Fruit fly (Drosophila melanogaster) whole organism, prepupa: ENCODE results near the gene HIPP1.

Source experiments
- CG3032 ChIP-seq: fragments of 200-800 bp; optimal IDR thresholded peaks from 2 replicates; lab custom pipeline; 2019; ENCODE audit warnings: missing biosample characterization, mild to moderate bottlenecking, missing genetic modification characterization, moderate library complexity
- CG31627 ChIP-seq: fragments of 200-800 bp; sonication (Bioruptor generic); optimal IDR thresholded peaks from 3 replicates; lab custom pipeline; 2016; ENCODE audit warnings: missing biosample characterization, missing genetic modification characterization
- CG32006 ChIP-seq: fragments of 200-800 bp; sonication (Bioruptor generic); optimal IDR thresholded peaks from 3 replicates; lab custom pipeline; 2017; ENCODE audit warnings: missing biosample characterization, mild to moderate bottlenecking, missing genetic modification characterization
- CG34406 ChIP-seq: fragments of 200-800 bp; sonication (Bioruptor generic); optimal IDR thresholded peaks from 3 replicates; lab custom pipeline; 2016; ENCODE audit warnings: missing biosample characterization, missing genetic modification characterization
- CG3919 ChIP-seq: fragments of 200-800 bp; sonication (Bioruptor generic); optimal IDR thresholded peaks from 3 replicates; lab custom pipeline; 2016; ENCODE audit warnings: missing biosample characterization, missing genetic modification characterization
- CG4318 ChIP-seq: fragments of 200-800 bp; sonication (Bioruptor generic); optimal IDR thresholded peaks from 3 replicates; lab custom pipeline; 2017; ENCODE audit warnings: missing biosample characterization, mild to moderate bottlenecking, missing genetic modification characterization
- CG8319 ChIP-seq: fragments of 200-800 bp; sonication (Bioruptor generic); optimal IDR thresholded peaks from 3 replicates; lab custom pipeline; 2016; ENCODE audit warnings: missing biosample characterization, missing genetic modification characterization
- Hr38 ChIP-seq: sonication (Bioruptor generic); optimal IDR thresholded peaks from 2 replicates; lab custom pipeline; 2016; ENCODE audit warnings: missing biosample characterization, missing genetic modification characterization
- Lpt ChIP-seq: fragments of 200-800 bp; sonication (Bioruptor generic); optimal IDR thresholded peaks from 3 replicates; lab custom pipeline; 2016; ENCODE audit warnings: missing biosample characterization, missing genetic modification characterization
- Sox102F ChIP-seq: fragments of 200-800 bp; sonication (Bioruptor generic); optimal IDR thresholded peaks from 2 replicates; lab custom pipeline; 2016; ENCODE audit warnings: missing biosample characterization, mild to moderate bottlenecking, missing genetic modification characterization
- eg ChIP-seq: fragments of 200-800 bp; sonication (Bioruptor generic); IDR thresholded peaks from 3 replicates; pipeline ENCODE4 v1.3.6; 2022; ENCODE audit warnings: missing biosample characterization, missing genetic modification characterization
- topi ChIP-seq: fragments of 200-800 bp; sonication (Bioruptor generic); optimal IDR thresholded peaks from 3 replicates; lab custom pipeline; 2016; ENCODE audit warnings: missing biosample characterization, missing genetic modification characterization

DNA sequence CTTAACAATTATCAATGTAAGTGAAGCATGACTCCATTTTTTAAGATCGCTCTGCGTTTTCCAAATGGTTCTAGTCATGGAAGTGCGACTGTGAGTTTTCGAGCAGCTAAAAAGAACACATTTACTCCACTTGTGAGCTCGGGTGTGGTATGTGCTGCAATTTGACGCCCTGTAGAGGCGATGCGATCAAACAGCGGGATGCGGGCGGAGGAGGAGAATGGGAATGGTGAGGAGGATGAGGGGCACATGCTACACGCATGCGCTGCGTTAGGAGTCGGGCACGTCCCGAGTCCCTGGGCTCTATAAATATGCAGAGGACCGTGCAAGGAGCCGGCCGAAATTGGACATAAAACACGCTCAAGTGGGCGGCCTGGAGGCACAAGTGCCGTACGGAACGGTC is 20.2 kb upstream of the HIPP1 start:
- TF ChIP-seq CG8319 (GFP tag; lab: Kevin White, UChicago), result no peak
- no peak for TF ChIP-seq CG34406 (GFP tag; lab: Kevin White, UChicago)
- TF ChIP-seq CG3919 (GFP tag; lab: Kevin White, UChicago), result no peak
- no peak for TF ChIP-seq eg (GFP tag; lab: Robert Waterston, UW)
- TF ChIP-seq CG4318 (GFP tag; lab: Kevin White, UChicago), result no peak
- no peak for TF ChIP-seq CG3032 (tag; lab: Kevin White, UChicago)
- no peak for TF ChIP-seq CG31627
- TF ChIP-seq Lpt (GFP tag; lab: Kevin White, UChicago), result no peak
- TF ChIP-seq topi (GFP tag; lab: Kevin White, UChicago), result no peak
- TF ChIP-seq Hr38 (GFP tag; lab: Kevin White, UChicago), result no peak
- TF ChIP-seq CG32006 (GFP tag; lab: Kevin White, UChicago), result no peak
- no peak for TF ChIP-seq Sox102F (GFP tag; lab: Kevin White, UChicago)
